Fruit fly (Drosophila melanogaster) whole organism, pupa: ENCODE data around the gene CG11583.

Source experiments
- CG10348 ChIP-seq: fragments of 200-800 bp; sonication (Bioruptor generic); IDR thresholded peaks from 2 replicates; pipeline ENCODE4 v1.3.6; 2022; ENCODE audit warnings: missing biosample characterization, missing genetic modification characterization
- CG12605 ChIP-seq: fragments of 200-800 bp; sonication (Bioruptor generic); IDR thresholded peaks from 2 replicates; pipeline ENCODE4 v1.3.6; 2022; ENCODE audit warnings: missing biosample characterization, missing genetic modification characterization
- CG13204 ChIP-seq: fragments of 200-800 bp; sonication (Bioruptor generic); optimal IDR thresholded peaks from 2 replicates; lab custom pipeline; 2018; ENCODE audit warnings: missing biosample characterization, mild to moderate bottlenecking, missing genetic modification characterization, moderate library complexity
- CG14655 ChIP-seq: fragments of 200-800 bp; sonication (Bioruptor generic); optimal IDR thresholded peaks from 3 replicates; lab custom pipeline; 2017; ENCODE audit warnings: mild to moderate bottlenecking, missing biosample characterization, missing genetic modification reagents, missing genetic modification characterization
- CG15710 ChIP-seq: fragments of 200-800 bp; sonication (Bioruptor generic); optimal IDR thresholded peaks from 2 replicates; lab custom pipeline; 2018; ENCODE audit warnings: missing biosample characterization, mild to moderate bottlenecking, missing genetic modification characterization, moderate library complexity
- CG17806 ChIP-seq: fragments of 200-800 bp; sonication (Bioruptor generic); optimal IDR thresholded peaks from 2 replicates; lab custom pipeline; 2018; ENCODE audit warnings: missing biosample characterization, mild to moderate bottlenecking, missing genetic modification characterization, moderate library complexity
- CG32121 ChIP-seq: fragments of 200-800 bp; sonication (Bioruptor generic); IDR thresholded peaks from 2 replicates; pipeline ENCODE4 v1.3.6; 2022; ENCODE audit warnings: missing biosample characterization, missing genetic modification characterization
- CG34367 ChIP-seq: fragments of 200-800 bp; sonication (Bioruptor generic); optimal IDR thresholded peaks from 2 replicates; lab custom pipeline; 2018; ENCODE audit warnings: missing biosample characterization, mild to moderate bottlenecking, missing genetic modification characterization
- CG4496 ChIP-seq: fragments of 200-800 bp; sonication (Bioruptor generic); IDR thresholded peaks from 3 replicates; pipeline ENCODE4 v1.3.6; 2022; ENCODE audit warnings: missing biosample characterization, missing genetic modification characterization
- CG8159 ChIP-seq: fragments of 200-800 bp; sonication (Bioruptor generic); optimal IDR thresholded peaks from 3 replicates; lab custom pipeline; 2018; ENCODE audit warnings: missing biosample characterization, mild to moderate bottlenecking, missing genetic modification characterization, moderate library complexity
- CG8301 ChIP-seq: fragments of 200-800 bp; sonication (Bioruptor generic); optimal IDR thresholded peaks from 2 replicates; lab custom pipeline; 2018; ENCODE audit warnings: missing biosample characterization, mild to moderate bottlenecking, missing genetic modification characterization
- CG9948 ChIP-seq: fragments of 200-800 bp; sonication (Bioruptor generic); optimal IDR thresholded peaks from 2 replicates; lab custom pipeline; 2018; ENCODE audit warnings: missing biosample characterization, mild to moderate bottlenecking, missing genetic modification characterization, moderate library complexity
- D1 ChIP-seq: fragments of 200-800 bp; sonication (Bioruptor generic); optimal IDR thresholded peaks from 2 replicates; lab custom pipeline; 2018; ENCODE audit warnings: missing biosample characterization, mild to moderate bottlenecking, missing genetic modification characterization, moderate library complexity
- EcR ChIP-seq: fragments of 200-800 bp; sonication (Bioruptor generic); optimal IDR thresholded peaks from 3 replicates; lab custom pipeline; 2019; ENCODE audit warnings: missing biosample characterization, missing genetic modification characterization, mild to moderate bottlenecking, moderate library complexity, missing genetic modification reagents
- Ets98B ChIP-seq: fragments of 200-800 bp; sonication (Bioruptor generic); IDR thresholded peaks from 2 replicates; pipeline ENCODE4 v1.3.6; 2022; ENCODE audit warnings: missing biosample characterization, missing genetic modification characterization
- Pif1A ChIP-seq: fragments of 200-800 bp; sonication (Bioruptor generic); optimal IDR thresholded peaks from 3 replicates; lab custom pipeline; 2016; ENCODE audit warnings: missing biosample characterization, missing genetic modification characterization
- Pif1B ChIP-seq: fragments of 200-800 bp; sonication (Bioruptor generic); optimal IDR thresholded peaks from 3 replicates; lab custom pipeline; 2016; ENCODE audit warnings: missing biosample characterization, missing genetic modification characterization
- Snoo ChIP-seq: fragments of 200-800 bp; sonication (Bioruptor generic); optimal IDR thresholded peaks from 3 replicates; lab custom pipeline; 2017; ENCODE audit warnings: missing biosample characterization, mild to moderate bottlenecking, missing genetic modification characterization, inconsistent platforms
- fd96Ca ChIP-seq: fragments of 200-800 bp; sonication (Bioruptor generic); IDR thresholded peaks from 3 replicates; pipeline ENCODE4 v1.3.6; 2022; ENCODE audit warnings: missing biosample characterization, missing genetic modification characterization
- gl ChIP-seq: fragments of 200-800 bp; sonication (Bioruptor generic); optimal IDR thresholded peaks from 2 replicates; lab custom pipeline; 2018; ENCODE audit warnings: missing biosample characterization, mild to moderate bottlenecking, missing genetic modification characterization
- rn ChIP-seq: fragments of 200-800 bp; sonication (Bioruptor generic); IDR thresholded peaks from 2 replicates; pipeline ENCODE4 v1.3.6; 2022; ENCODE audit warnings: missing biosample characterization, missing genetic modification characterization

Gene CG11583

dm6 chr3L:4262384-4262783, 20.2 kb downstream of the CG11583 start, which contains the start of the genes CG11586 and VhaM9.7-a:
CG11586 (minus strand) TSS chr3L:4262470.
VhaM9.7-a (plus strand) TSS chr3L:4262705.
- no peak for TF ChIP-seq fd96Ca (GFP tag; lab: Robert Waterston, UW)
- TF ChIP-seq Ets98B (GFP tag; lab: Robert Waterston, UW) = no peak
- TF ChIP-seq CG12605 (GFP tag; lab: Robert Waterston, UW) = no peak
- TF ChIP-seq Snoo = no peak
- TF ChIP-seq CG10348 (GFP tag; lab: Robert Waterston, UW) = no peak
- TF ChIP-seq CG8159 (tag; lab: Kevin White, UChicago) = no peak
- TF ChIP-seq CG9948 (tag; lab: Kevin White, UChicago) = no peak
- no peak for TF ChIP-seq D1 (tag; lab: Kevin White, UChicago)
- TF ChIP-seq CG14655 (GFP tag; lab: Kevin White, UChicago) = no peak
- TF ChIP-seq gl (tag; lab: Kevin White, UChicago) = no peak
- no peak for TF ChIP-seq CG4496 (GFP tag; lab: Robert Waterston, UW)
- no peak for TF ChIP-seq CG17806 (tag; lab: Kevin White, UChicago)
- TF ChIP-seq Pif1B (GFP tag; lab: Kevin White, UChicago) = no peak
- no peak for TF ChIP-seq CG32121 (GFP tag; lab: Robert Waterston, UW)
- TF ChIP-seq Pif1A (GFP tag; lab: Kevin White, UChicago) = no peak
- TF ChIP-seq EcR = no peak

- TF ChIP-seq CG8159 (tag; lab: Kevin White, UChicago) (no peak), CG13204 (GFP tag; lab: Kevin White, UChicago) (no peak), Snoo (no peak), CG32121 (GFP tag; lab: Robert Waterston, UW) (no peak), Pif1A (GFP tag; lab: Kevin White, UChicago) (no peak), CG34367 (tag; lab: Kevin White, UChicago) (no peak), CG10348 (GFP tag; lab: Robert Waterston, UW) (no peak), CG8301 (tag; lab: Kevin White, UChicago) (no peak), CG14655 (GFP tag; lab: Kevin White, UChicago) (no peak), CG15710 (no peak), CG12605 (GFP tag; lab: Robert Waterston, UW) (no peak), D1 (tag; lab: Kevin White, UChicago) (no peak), fd96Ca (GFP tag; lab: Robert Waterston, UW) (no peak)
Observed at dm6 chr3L:4261177-4261576, 21.4 kb downstream of the CG11583 start.

dm6 chr3L:4259102-4259558, 23.5 kb downstream of the CG11583 start, which contains the start of the genes CG15011 and CG1309:
CG15011 (minus strand) TSS chr3L:4259152.
CG1309 (plus strand) TSS chr3L:4259430.
- peak; percentile 61 for TF ChIP-seq CG34367 (tag; lab: Kevin White, UChicago)
- no peak for TF ChIP-seq D1 (tag; lab: Kevin White, UChicago)
- peak; percentile 69 for TF ChIP-seq CG9948 (tag; lab: Kevin White, UChicago)
- peak; percentile 34 for TF ChIP-seq EcR
- no peak for TF ChIP-seq CG12605 (GFP tag; lab: Robert Waterston, UW)
- peak; percentile 47; the same call in 1 of the 2 replicates for TF ChIP-seq Ets98B (GFP tag; lab: Robert Waterston, UW)
- peak; percentile 82 for TF ChIP-seq CG4496 (GFP tag; lab: Robert Waterston, UW)
- TF ChIP-seq CG8301 (tag; lab: Kevin White, UChicago) = peak; percentile 63
- no peak for TF ChIP-seq CG14655 (GFP tag; lab: Kevin White, UChicago)
- peak; percentile 77 for TF ChIP-seq CG15710
- peak; percentile 66 for TF ChIP-seq CG32121 (GFP tag; lab: Robert Waterston, UW)
- no peak for TF ChIP-seq CG13204 (GFP tag; lab: Kevin White, UChicago)
- no peak for TF ChIP-seq Pif1A (GFP tag; lab: Kevin White, UChicago)
- TF ChIP-seq CG8159 (tag; lab: Kevin White, UChicago) = peak; percentile 80
- peak; percentile 68 for TF ChIP-seq Snoo
- no peak for TF ChIP-seq CG10348 (GFP tag; lab: Robert Waterston, UW)
- no peak for TF ChIP-seq fd96Ca (GFP tag; lab: Robert Waterston, UW)
- TF ChIP-seq rn = no peak
- no peak for TF ChIP-seq Pif1B (GFP tag; lab: Kevin White, UChicago)
- TF ChIP-seq gl (tag; lab: Kevin White, UChicago) = peak; percentile 31
- peak; percentile 70 for TF ChIP-seq CG17806 (tag; lab: Kevin White, UChicago)

- TF ChIP-seq Snoo (peak; percentile 37), CG34367 (tag; lab: Kevin White, UChicago) (no peak), EcR (no peak), CG9948 (tag; lab: Kevin White, UChicago) (peak; percentile 6), CG17806 (tag; lab: Kevin White, UChicago) (peak; percentile 20), CG12605 (GFP tag; lab: Robert Waterston, UW) (no peak), CG32121 (GFP tag; lab: Robert Waterston, UW) (no peak), CG4496 (GFP tag; lab: Robert Waterston, UW) (peak; percentile 20; the same call in 2 of the 3 replicates), rn (no peak), CG10348 (GFP tag; lab: Robert Waterston, UW) (no peak), gl (tag; lab: Kevin White, UChicago) (no peak), CG14655 (GFP tag; lab: Kevin White, UChicago) (no peak), Pif1B (GFP tag; lab: Kevin White, UChicago) (no peak), fd96Ca (GFP tag; lab: Robert Waterston, UW) (no peak), CG15710 (peak; percentile 44), Pif1A (GFP tag; lab: Kevin White, UChicago) (no peak), D1 (tag; lab: Kevin White, UChicago) (no peak), CG13204 (GFP tag; lab: Kevin White, UChicago) (no peak), Ets98B (GFP tag; lab: Robert Waterston, UW) (0 out of 2 replicates have a peak, but pooled peaks have one; percentile 1), CG8301 (tag; lab: Kevin White, UChicago) (no peak), CG8159 (tag; lab: Kevin White, UChicago) (peak; percentile 39)
Observed at dm6 chr3L:4254301-4254834, 28.2 kb downstream of the CG11583 start, which contains the start of the genes ago and CG1265. ago (minus strand) TSS chr3L:4254306. CG1265 (plus strand) TSS chr3L:4254776.
